Fruit fly (Drosophila melanogaster) whole organism, adult: ENCODE results near the gene Nha2.

Experiments
- CG1620 ChIP-seq: fragments of 200-800 bp; sonication (Bioruptor generic); optimal IDR thresholded peaks from 2 replicates; lab custom pipeline; 2016; ENCODE audit warnings: missing biosample characterization, missing genetic modification characterization
- Hr96 ChIP-seq: fragments of 200-800 bp; sonication (Bioruptor generic); optimal IDR thresholded peaks from 2 replicates; lab custom pipeline; 2016; ENCODE audit warnings: missing biosample characterization, missing genetic modification characterization
- kay ChIP-seq: fragments of 200-800 bp; sonication (Bioruptor generic); peaks from one replicate; lab custom pipeline; 2016; ENCODE audit warnings: missing biosample characterization, missing genetic modification characterization, borderline replicate concordance

DNA sequence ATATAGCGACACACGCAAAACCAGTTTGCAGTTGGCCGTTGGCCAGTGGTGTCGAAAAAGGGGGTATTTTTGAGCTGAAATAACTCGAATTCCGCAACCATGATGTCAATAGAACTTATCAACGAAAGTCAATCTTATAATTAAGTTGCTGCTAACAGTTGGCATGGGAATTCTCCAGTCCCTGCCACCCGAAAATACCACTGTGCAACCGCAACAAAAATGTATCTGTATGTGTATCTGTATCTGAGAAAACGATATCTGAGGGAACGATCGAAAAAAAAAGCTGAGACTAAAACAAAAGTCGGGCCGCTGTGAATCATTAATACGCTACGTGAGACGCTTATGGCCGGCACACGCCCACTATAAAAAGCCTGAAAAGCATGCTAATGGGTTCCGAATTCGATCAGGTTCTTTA lies 48.2 kb upstream of the Nha2 start:
- TF ChIP-seq Hr96 (GFP tag; lab: Kevin White, UChicago) (peak; percentile 7), kay (GFP tag; lab: Kevin White, UChicago) (no peak), CG1620 (GFP tag; lab: Kevin White, UChicago) (no peak)
